Worm (Caenorhabditis elegans): ENCODE data around the gene C06E4.1.
A peak's percentile ranks its signal among the peaks of the same experiment; 100 is the strongest.

The C06E4.1 gene

ce11 chrIV:7312620-7313194 is 29.6 kb downstream of the C06E4.1 start (continued):
- TF ChIP-seq ama-1 (optimal IDR thresholded peaks at IDR 0.05) (no peak), ama-1 (GFP tag; optimal IDR thresholded peaks at IDR 0.05) (peak in 1 of 2 experiments; percentile 58), egrh-3 (GFP tag; IDR thresholded peaks at IDR 0.05) (no peak), sdz-38 (tag; optimal IDR thresholded peaks at IDR 0.05) (no peak), madf-3 (GFP tag; IDR thresholded peaks at IDR 0.05) (peak; percentile 6; the same call in 1 of the 2 replicates)

- TF ChIP-seq somi-1 (GFP tag; optimal IDR thresholded peaks at IDR 0.05) (no peak), gei-17 (GFP tag; optimal IDR thresholded peaks at IDR 0.05) (no peak), snpc-1.1 (tag; optimal IDR thresholded peaks at IDR 0.05; ENCODE audit: insufficient read depth) (no peak), ekl-4 (GFP tag; IDR thresholded peaks at IDR 0.05) (0 out of 2 replicates have a peak, but pooled peaks have one; percentile 24), unc-130 (GFP tag; optimal IDR thresholded peaks at IDR 0.05) (no peak), ztf-26 (tag; optimal IDR thresholded peaks at IDR 0.05) (no peak), T07F8.4 (tag; optimal IDR thresholded peaks at IDR 0.05) (no peak), mel-28 (tag; optimal IDR thresholded peaks at IDR 0.05; ENCODE audit: borderline replicate concordance) (no peak), F23B12.7 (tag; optimal IDR thresholded peaks at IDR 0.05; ENCODE audit: insufficient read depth) (no peak), lin-26 (GFP tag; IDR thresholded peaks at IDR 0.05) (peak; percentile 42; the same call in 1 of the 2 replicates), lin-40 (tag; optimal IDR thresholded peaks at IDR 0.05) (no peak), rpc-1 (optimal IDR thresholded peaks at IDR 0.05) (no peak), rpc-1 (tag; optimal IDR thresholded peaks at IDR 0.05) (no peak), rec-8 (tag; optimal IDR thresholded peaks at IDR 0.05) (no peak), attf-3 (GFP tag; conservative IDR thresholded peaks at IDR 0.05) (no peak), F39B2.1 (GFP tag; IDR thresholded peaks at IDR 0.05) (no peak), nhr-90 (tag; optimal IDR thresholded peaks at IDR 0.05) (no peak), T26A5.8 (tag; optimal IDR thresholded peaks at IDR 0.05) (no peak), madf-8 (GFP tag; conservative IDR thresholded peaks at IDR 0.05) (no peak), ceh-58 (GFP tag; IDR thresholded peaks at IDR 0.05) (no peak), Y53F4B.3 (GFP tag; IDR thresholded peaks at IDR 0.05) (no peak), let-607 (tag; optimal IDR thresholded peaks at IDR 0.05) (no peak), lin-54 (GFP tag; optimal IDR thresholded peaks at IDR 0.05) (no peak), K11D2.4 (GFP tag; IDR thresholded peaks at IDR 0.05) (no peak), nhr-120 (GFP tag; IDR thresholded peaks at IDR 0.05) (no peak), F57A8.1 (GFP tag; optimal IDR thresholded peaks at IDR 0.05) (no peak), nfya-1 (tag; optimal IDR thresholded peaks at IDR 0.05; ENCODE audit: borderline replicate concordance, insufficient read depth) (no peak), pha-4 (tag; optimal IDR thresholded peaks at IDR 0.05) (no peak), ceh-100 (GFP tag; IDR thresholded peaks at IDR 0.05) (0 out of 2 replicates have a peak, but pooled peaks have one; percentile 34), rcor-1 (GFP tag; IDR thresholded peaks at IDR 0.05) (no peak), dpff-1 (tag; optimal IDR thresholded peaks at IDR 0.05) (no peak), tbp1 (GFP tag; optimal IDR thresholded peaks at IDR 0.05) (no peak), F10E7.11 (tag; optimal IDR thresholded peaks at IDR 0.05) (no peak), Y95B8A.8 (GFP tag; IDR thresholded peaks at IDR 0.05) (no peak), ztf-22 (GFP tag; optimal IDR thresholded peaks at IDR 0.05) (no peak), ama-1 (optimal IDR thresholded peaks at IDR 0.05) (no peak), ama-1 (GFP tag; optimal IDR thresholded peaks at IDR 0.05) (no peak), fkh-3 (tag; optimal IDR thresholded peaks at IDR 0.05) (no peak), egl-18 (GFP tag; IDR thresholded peaks at IDR 0.05) (0 out of 2 replicates have a peak, but pooled peaks have one; percentile 21), sptf-2 (GFP tag; optimal IDR thresholded peaks at IDR 0.05) (peak; percentile 29), zfh-2 (GFP tag; conservative IDR thresholded peaks at IDR 0.05) (peak; percentile 22; the same call in 1 of the 2 replicates), sdz-38 (tag; optimal IDR thresholded peaks at IDR 0.05) (no peak), atf-7 (tag; optimal IDR thresholded peaks at IDR 0.05) (no peak), ztf-3 (GFP tag; optimal IDR thresholded peaks at IDR 0.05) (no peak)
Measured at ce11 chrIV:7313397-7313910, 30.4 kb downstream of the C06E4.1 start, which contains the start of gene rps-8. Gene rps-8 (minus strand): TSS chrIV:7313860.
